Worm (Caenorhabditis elegans): ENCODE data around the gene gly-20.

gly-20 gene

DNA sequence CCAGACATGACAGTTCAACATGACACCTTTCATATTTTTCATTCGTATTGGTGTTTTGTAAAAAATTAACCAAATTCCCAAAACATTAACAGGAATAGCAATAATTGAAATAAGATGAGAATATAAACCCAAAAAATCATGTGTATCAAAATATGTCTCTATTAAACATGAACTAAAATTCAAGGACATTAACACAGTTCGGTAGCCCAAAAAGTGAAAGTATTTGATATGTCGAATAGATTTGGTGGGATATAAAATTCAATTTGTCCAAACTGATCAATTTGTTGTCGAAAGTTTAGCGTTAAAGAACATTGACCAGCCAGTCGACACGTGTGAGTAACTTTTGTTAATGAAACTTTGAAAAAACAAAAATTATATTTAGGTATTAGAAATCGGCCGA lies 20.3 kb downstream of the gly-20 start, which contains the start of gene srh-46:
Gene srh-46, minus strand, starts transcription at position 189 of the 400 bp plus-strand sequence.
- no peak for TF ChIP-seq sea-2 (GFP tag; IDR thresholded peaks at IDR 0.05)
- TF ChIP-seq F10E7.11 (tag; optimal IDR thresholded peaks at IDR 0.05), result no peak
- TF ChIP-seq egl-18 (GFP tag; IDR thresholded peaks at IDR 0.05), result no peak

DNA sequence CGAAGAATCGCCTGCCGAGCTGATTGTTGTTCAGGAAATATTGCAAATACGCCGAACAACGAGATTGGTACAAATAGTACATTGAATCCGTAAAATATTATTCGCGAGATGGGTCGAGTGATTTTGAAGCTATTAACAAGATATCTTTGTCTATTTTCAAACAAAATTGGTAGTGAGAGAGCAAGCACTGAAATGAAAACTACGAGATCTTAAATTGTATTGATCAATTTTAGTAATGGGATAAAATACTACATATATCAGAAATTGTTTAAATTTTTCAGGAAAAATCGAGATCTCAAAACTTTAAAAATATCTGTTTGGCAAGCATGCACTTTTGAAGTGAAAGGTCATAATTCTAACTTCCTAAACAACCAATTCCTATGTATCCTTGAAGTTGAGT lies 21.8 kb downstream of the gly-20 start:
- no peak for TF ChIP-seq ccch-3 (GFP tag; optimal IDR thresholded peaks at IDR 0.05)
- TF ChIP-seq ztf-6 (GFP tag; IDR thresholded peaks at IDR 0.05), result no peak
- TF ChIP-seq attf-3 (GFP tag; conservative IDR thresholded peaks at IDR 0.05), result no peak
- TF ChIP-seq snpc-1.1 (tag; optimal IDR thresholded peaks at IDR 0.05; ENCODE audit: insufficient read depth), result no peak
- no peak for TF ChIP-seq mel-28 (tag; optimal IDR thresholded peaks at IDR 0.05; ENCODE audit: borderline replicate concordance)
- no peak for TF ChIP-seq mcd-1 (GFP tag; IDR thresholded peaks at IDR 0.05)
- TF ChIP-seq let-526 (GFP tag; IDR thresholded peaks at IDR 0.05), result no peak
- no peak for TF ChIP-seq tbp1 (GFP tag; optimal IDR thresholded peaks at IDR 0.05)
- no peak for TF ChIP-seq lir-1 (GFP tag; conservative IDR thresholded peaks at IDR 0.05)
- TF ChIP-seq lsy-27 (tag; optimal IDR thresholded peaks at IDR 0.05; ENCODE audit: borderline replicate concordance, insufficient read depth), result no peak
- no peak for TF ChIP-seq F57C9.4 (tag; optimal IDR thresholded peaks at IDR 0.05)

DNA sequence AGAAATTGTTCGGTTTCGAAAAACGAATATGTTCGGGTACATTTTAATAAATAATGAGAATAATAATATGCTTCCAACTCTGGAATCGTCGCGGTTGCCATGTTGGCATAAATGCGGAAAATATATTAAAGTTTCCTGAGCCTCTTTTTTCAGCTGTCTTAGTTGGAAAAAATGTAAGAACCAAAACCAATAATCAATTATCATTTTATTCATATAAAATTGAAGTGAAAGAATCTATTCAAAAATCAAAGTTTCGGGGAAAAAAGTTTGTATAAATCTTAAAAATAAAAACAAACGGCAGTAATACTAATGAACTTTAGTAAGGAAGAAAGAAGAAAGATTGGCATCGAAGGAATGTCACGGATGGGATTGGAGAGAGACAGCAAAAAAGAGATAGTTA lies 22.5 kb downstream of the gly-20 start, which contains the start of gene srh-45:
Gene srh-45, minus strand, starts transcription at position 101 of the 400 bp plus-strand sequence.
- TF ChIP-seq F57C9.4 (tag; optimal IDR thresholded peaks at IDR 0.05) (no peak), tlf-1 (GFP tag; optimal IDR thresholded peaks at IDR 0.05) (no peak), tbx-9 (tag; optimal IDR thresholded peaks at IDR 0.05; ENCODE audit: borderline replicate concordance) (no peak), egl-44 (GFP tag; IDR thresholded peaks at IDR 0.05) (no peak), atf-7 (tag; optimal IDR thresholded peaks at IDR 0.05) (no peak), gei-17 (GFP tag; optimal IDR thresholded peaks at IDR 0.05) (no peak), F49E8.2 (tag; optimal IDR thresholded peaks at IDR 0.05; ENCODE audit: insufficient read depth) (no peak), xnd-1 (tag; optimal IDR thresholded peaks at IDR 0.05) (no peak), sptf-2 (GFP tag; optimal IDR thresholded peaks at IDR 0.05) (no peak), zfh-2 (GFP tag; conservative IDR thresholded peaks at IDR 0.05) (no peak), zim-3 (tag; optimal IDR thresholded peaks at IDR 0.05) (no peak), ccch-3 (GFP tag; optimal IDR thresholded peaks at IDR 0.05) (no peak), F33H1.4 (GFP tag; IDR thresholded peaks at IDR 0.05) (no peak), B0019.2 (GFP tag; conservative IDR thresholded peaks at IDR 0.05) (no peak), Y95B8A.8 (GFP tag; IDR thresholded peaks at IDR 0.05) (no peak), let-526 (GFP tag; IDR thresholded peaks at IDR 0.05) (no peak), attf-6 (GFP tag; IDR thresholded peaks at IDR 0.05) (no peak)

DNA sequence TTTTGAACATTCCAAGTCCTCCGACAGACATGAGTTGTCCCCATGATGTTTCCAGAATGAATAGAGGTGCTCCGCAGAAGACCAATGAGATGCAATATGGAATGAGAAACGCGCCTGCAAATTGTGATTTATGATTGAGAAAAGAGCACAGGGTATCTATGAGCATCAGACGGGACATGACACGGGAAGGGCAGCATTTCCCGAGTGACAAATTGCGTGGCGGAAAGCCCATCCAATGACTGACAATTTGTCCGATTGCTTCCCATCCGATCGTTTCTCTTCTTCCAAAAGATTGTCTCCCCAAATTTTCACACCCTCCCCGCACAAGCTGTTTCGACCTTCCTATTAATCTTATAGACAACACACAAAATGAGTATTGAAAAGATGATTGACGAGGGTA lies 25.4 kb downstream of the gly-20 start:
- TF ChIP-seq rpc-1 (optimal IDR thresholded peaks at IDR 0.05) (no peak), rpc-1 (tag; optimal IDR thresholded peaks at IDR 0.05) (no peak), mxl-1 (tag; optimal IDR thresholded peaks at IDR 0.05) (no peak), B0035.1 (tag; optimal IDR thresholded peaks at IDR 0.05) (no peak)

DNA sequence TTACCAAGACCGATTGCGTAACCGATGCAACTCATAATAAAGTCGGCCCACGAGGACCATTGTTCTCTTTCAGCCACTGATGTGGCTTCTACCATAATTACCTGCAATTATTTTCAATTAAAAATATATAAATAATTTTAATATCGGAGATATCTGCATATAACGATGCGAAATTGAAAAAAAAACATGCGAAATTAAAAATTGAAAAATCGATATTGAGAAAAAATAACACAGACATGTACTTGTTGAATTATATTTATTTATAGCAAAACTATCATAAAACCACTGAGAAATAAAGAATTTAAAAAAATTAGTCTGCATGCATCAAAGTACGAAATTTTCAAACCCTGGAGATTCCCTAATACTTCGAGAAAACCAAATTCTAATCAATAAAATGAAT lies 26.0 kb downstream of the gly-20 start, which contains the start of gene snf-11:
Gene snf-11, minus strand, starts transcription at position 101 of the 400 bp plus-strand sequence.
- TF ChIP-seq madf-6 (GFP tag; IDR thresholded peaks at IDR 0.05) (no peak), Y67H2A.10 (GFP tag; conservative IDR thresholded peaks at IDR 0.05) (no peak), lin-35 (GFP tag; optimal IDR thresholded peaks at IDR 0.05) (no peak), chd-7 (tag; optimal IDR thresholded peaks at IDR 0.05) (no peak), Y79H2A.3 (GFP tag; conservative IDR thresholded peaks at IDR 0.05) (no peak), F57A8.1 (GFP tag; optimal IDR thresholded peaks at IDR 0.05) (no peak), attf-5 (GFP tag; optimal IDR thresholded peaks at IDR 0.05) (no peak), sea-2 (GFP tag; IDR thresholded peaks at IDR 0.05) (no peak), attf-3 (GFP tag; conservative IDR thresholded peaks at IDR 0.05) (no peak), ztf-25 (GFP tag; IDR thresholded peaks at IDR 0.05) (no peak), Y53G8AR.9 (GFP tag; conservative IDR thresholded peaks at IDR 0.05) (no peak)
